Fruit fly (Drosophila melanogaster) whole organism, prepupa: Measurements from ENCODE around the gene Indy-2.

Source experiments
- Blimp-1 ChIP-seq: fragments of 200-800 bp; sonication (Bioruptor generic); optimal IDR thresholded peaks from 3 replicates; lab custom pipeline; 2017; ENCODE audit warnings: missing biosample characterization, missing genetic modification characterization, mild to moderate bottlenecking, moderate library complexity, missing genetic modification reagents
- CG10631 ChIP-seq: fragments of 200-800 bp; sonication (Bioruptor generic); optimal IDR thresholded peaks from 2 replicates; lab custom pipeline; 2016; ENCODE audit warnings: missing biosample characterization, missing genetic modification characterization
- CG10669 ChIP-seq: fragments of 200-800 bp; sonication (Bioruptor generic); optimal IDR thresholded peaks from 3 replicates; lab custom pipeline; 2018; ENCODE audit warnings: missing biosample characterization, mild to moderate bottlenecking, missing genetic modification characterization, moderate library complexity
- CG11294 ChIP-seq: fragments of 200-800 bp; sonication (Bioruptor generic); IDR thresholded peaks from 2 replicates; pipeline ENCODE4 v1.3.6; 2022; ENCODE audit warnings: missing biosample characterization, missing genetic modification characterization
- CG11762 ChIP-seq: fragments of 200-800 bp; sonication (Bioruptor generic); optimal IDR thresholded peaks from 3 replicates; lab custom pipeline; 2016; ENCODE audit warnings: missing biosample characterization, missing genetic modification characterization; ENCODE audit not compliant: insufficient read depth
- CG11902 ChIP-seq: fragments of 200-800 bp; sonication (Bioruptor generic); optimal IDR thresholded peaks from 3 replicates; lab custom pipeline; 2016; ENCODE audit warnings: missing biosample characterization, missing genetic modification characterization
- CG15336 ChIP-seq: fragments of 200-800 bp; sonication (Bioruptor generic); IDR thresholded peaks from 2 replicates; pipeline ENCODE4 v1.3.6; 2022; ENCODE audit warnings: missing biosample characterization, missing genetic modification characterization
- CG1621 ChIP-seq: fragments of 200-800 bp; sonication (Bioruptor generic); optimal IDR thresholded peaks from 3 replicates; lab custom pipeline; 2018; ENCODE audit warnings: missing biosample characterization, mild to moderate bottlenecking, missing genetic modification characterization
- CG16779 ChIP-seq: fragments of 200-800 bp; sonication (Bioruptor generic); optimal IDR thresholded peaks from 3 replicates; lab custom pipeline; 2017; ENCODE audit warnings: missing biosample characterization, mild to moderate bottlenecking, missing genetic modification characterization
- CG3032 ChIP-seq: fragments of 200-800 bp; optimal IDR thresholded peaks from 2 replicates; lab custom pipeline; 2019; ENCODE audit warnings: missing biosample characterization, mild to moderate bottlenecking, missing genetic modification characterization, moderate library complexity
- CG31627 ChIP-seq: fragments of 200-800 bp; sonication (Bioruptor generic); optimal IDR thresholded peaks from 3 replicates; lab custom pipeline; 2016; ENCODE audit warnings: missing biosample characterization, missing genetic modification characterization
- CG32006 ChIP-seq: fragments of 200-800 bp; sonication (Bioruptor generic); optimal IDR thresholded peaks from 3 replicates; lab custom pipeline; 2017; ENCODE audit warnings: missing biosample characterization, mild to moderate bottlenecking, missing genetic modification characterization
- CG34406 ChIP-seq: fragments of 200-800 bp; sonication (Bioruptor generic); optimal IDR thresholded peaks from 3 replicates; lab custom pipeline; 2016; ENCODE audit warnings: missing biosample characterization, missing genetic modification characterization
- CG3919 ChIP-seq: fragments of 200-800 bp; sonication (Bioruptor generic); optimal IDR thresholded peaks from 3 replicates; lab custom pipeline; 2016; ENCODE audit warnings: missing biosample characterization, missing genetic modification characterization
- CG4318 ChIP-seq: fragments of 200-800 bp; sonication (Bioruptor generic); optimal IDR thresholded peaks from 3 replicates; lab custom pipeline; 2017; ENCODE audit warnings: missing biosample characterization, mild to moderate bottlenecking, missing genetic modification characterization
- CG6276 ChIP-seq: fragments of 200-800 bp; sonication (Bioruptor generic); optimal IDR thresholded peaks from 2 replicates; lab custom pipeline; 2017; ENCODE audit warnings: missing biosample characterization, mild to moderate bottlenecking, missing genetic modification characterization
- CG6792 ChIP-seq: fragments of 200-800 bp; sonication (Bioruptor generic); optimal IDR thresholded peaks from 3 replicates; lab custom pipeline; 2016; ENCODE audit warnings: missing biosample characterization, missing genetic modification characterization
- CG6808 ChIP-seq: fragments of 200-800 bp; sonication (Bioruptor generic); optimal IDR thresholded peaks from 3 replicates; lab custom pipeline; 2017; ENCODE audit warnings: missing biosample characterization, missing genetic modification characterization, mild to moderate bottlenecking, moderate library complexity, missing genetic modification reagents
- CG6854 ChIP-seq: fragments of 200-800 bp; sonication (Bioruptor generic); optimal IDR thresholded peaks from 2 replicates; lab custom pipeline; 2017; ENCODE audit warnings: missing biosample characterization, mild to moderate bottlenecking, missing genetic modification characterization
- CG7368 ChIP-seq: fragments of 200-800 bp; sonication (Bioruptor generic); optimal IDR thresholded peaks from 3 replicates; lab custom pipeline; 2016; ENCODE audit warnings: missing biosample characterization, missing genetic modification characterization
- CG8319 ChIP-seq: fragments of 200-800 bp; sonication (Bioruptor generic); optimal IDR thresholded peaks from 3 replicates; lab custom pipeline; 2016; ENCODE audit warnings: missing biosample characterization, missing genetic modification characterization
- CG8632 ChIP-seq: fragments of 200-800 bp; sonication (Bioruptor generic); optimal IDR thresholded peaks from 3 replicates; lab custom pipeline; 2016; ENCODE audit warnings: missing biosample characterization, missing genetic modification characterization
- CG9139 ChIP-seq: fragments of 200-800 bp; sonication (Bioruptor generic); optimal IDR thresholded peaks from 3 replicates; lab custom pipeline; 2017; ENCODE audit warnings: missing biosample characterization, mild to moderate bottlenecking, missing genetic modification characterization
- Eip75B ChIP-seq: fragments of 200-800 bp; sonication (Bioruptor generic); optimal IDR thresholded peaks from 3 replicates; lab custom pipeline; 2016; ENCODE audit warnings: missing biosample characterization, missing genetic modification characterization
- Eip78C ChIP-seq: fragments of 200-800 bp; sonication (Bioruptor generic); peaks from one replicate; lab custom pipeline; 2016; ENCODE audit warnings: missing biosample characterization, missing genetic modification characterization
- Ets96B ChIP-seq: fragments of 200-800 bp; optimal IDR thresholded peaks from 2 replicates; lab custom pipeline; 2019; ENCODE audit warnings: missing biosample characterization, mild to moderate bottlenecking, missing genetic modification characterization, moderate library complexity
- Gug ChIP-seq: fragments of 200-800 bp; sonication (Bioruptor generic); IDR thresholded peaks from 2 replicates; pipeline ENCODE4 v1.3.6; 2022; ENCODE audit warnings: missing biosample characterization, missing genetic modification characterization
- Hr4 ChIP-seq: fragments of 200-800 bp; sonication (Bioruptor generic); optimal IDR thresholded peaks from 3 replicates; lab custom pipeline; 2016; ENCODE audit warnings: missing biosample characterization, missing genetic modification characterization
- Lpt ChIP-seq: fragments of 200-800 bp; sonication (Bioruptor generic); optimal IDR thresholded peaks from 3 replicates; lab custom pipeline; 2016; ENCODE audit warnings: missing biosample characterization, missing genetic modification characterization
- Met ChIP-seq: fragments of 200-800 bp; sonication (Bioruptor generic); optimal IDR thresholded peaks from 3 replicates; lab custom pipeline; 2016; ENCODE audit warnings: missing biosample characterization, missing genetic modification characterization
- Smox ChIP-seq: fragments of 200-800 bp; sonication (Bioruptor generic); optimal IDR thresholded peaks from 3 replicates; lab custom pipeline; 2016; ENCODE audit warnings: missing biosample characterization, missing genetic modification characterization
- Sox14 ChIP-seq: fragments of 200-800 bp; sonication (Bioruptor generic); optimal IDR thresholded peaks from 3 replicates; lab custom pipeline; 2016; ENCODE audit warnings: missing biosample characterization, missing genetic modification characterization
- Sox15 ChIP-seq: fragments of 200-800 bp; sonication (Bioruptor generic); optimal IDR thresholded peaks from 3 replicates; lab custom pipeline; 2016; ENCODE audit warnings: missing biosample characterization, missing genetic modification characterization
- achi ChIP-seq: fragments of 200-800 bp; sonication (Bioruptor generic); optimal IDR thresholded peaks from 3 replicates; lab custom pipeline; 2016; ENCODE audit warnings: missing biosample characterization, missing genetic modification characterization
- cyc ChIP-seq: fragments of 200-800 bp; sonication (Bioruptor generic); optimal IDR thresholded peaks from 3 replicates; lab custom pipeline; 2016; ENCODE audit warnings: missing biosample characterization, missing genetic modification characterization
- dac ChIP-seq: fragments of 200-800 bp; sonication (Bioruptor generic); optimal IDR thresholded peaks from 2 replicates; lab custom pipeline; 2017; ENCODE audit warnings: missing biosample characterization, mild to moderate bottlenecking, missing genetic modification characterization
- dsx ChIP-seq: fragments of 200-800 bp; optimal IDR thresholded peaks from 3 replicates; lab custom pipeline; 2019; ENCODE audit warnings: missing biosample characterization, mild to moderate bottlenecking, missing genetic modification characterization, moderate library complexity; ENCODE audit not compliant: poor library complexity, severe bottlenecking
- eg ChIP-seq: fragments of 200-800 bp; sonication (Bioruptor generic); IDR thresholded peaks from 3 replicates; pipeline ENCODE4 v1.3.6; 2022; ENCODE audit warnings: missing biosample characterization, missing genetic modification characterization
- esn ChIP-seq: fragments of 200-800 bp; sonication (Bioruptor generic); optimal IDR thresholded peaks from 2 replicates; lab custom pipeline; 2016; ENCODE audit warnings: missing biosample characterization, mild to moderate bottlenecking, missing genetic modification characterization, moderate library complexity
- fd59A ChIP-seq: fragments of 200-800 bp; sonication (Bioruptor generic); optimal IDR thresholded peaks from 2 replicates; lab custom pipeline; 2017; ENCODE audit warnings: missing biosample characterization, mild to moderate bottlenecking, missing genetic modification characterization, missing genetic modification reagents
- fd85E ChIP-seq: fragments of 200-800 bp; sonication (Bioruptor generic); optimal IDR thresholded peaks from 3 replicates; lab custom pipeline; 2016; ENCODE audit warnings: missing biosample characterization, missing genetic modification characterization
- lz ChIP-seq: fragments of 200-800 bp; sonication (Bioruptor generic); optimal IDR thresholded peaks from 3 replicates; lab custom pipeline; 2016; ENCODE audit warnings: missing biosample characterization, missing genetic modification characterization
- net ChIP-seq: fragments of 200-800 bp; sonication (Bioruptor generic); optimal IDR thresholded peaks from 3 replicates; lab custom pipeline; 2016; ENCODE audit warnings: missing biosample characterization, missing genetic modification characterization
- salr ChIP-seq, 2 experiments: fragments of 200-800 bp; sonication (Bioruptor generic); optimal IDR thresholded peaks; 3 replicates each; lab custom pipeline; 2016 to 2018; ENCODE audit warnings: missing biosample characterization in 2 of 2, missing genetic modification characterization in 2 of 2, mild to moderate bottlenecking in 1 of 2
- spab ChIP-seq: fragments of 200-800 bp; sonication (Bioruptor generic); optimal IDR thresholded peaks from 2 replicates; lab custom pipeline; 2017; ENCODE audit warnings: missing biosample characterization, mild to moderate bottlenecking, missing genetic modification characterization, missing genetic modification reagents
- svp ChIP-seq: fragments of 200-800 bp; sonication (Bioruptor generic); peaks from one replicate; lab custom pipeline; 2016; ENCODE audit warnings: missing biosample characterization, missing genetic modification characterization
- topi ChIP-seq: fragments of 200-800 bp; sonication (Bioruptor generic); optimal IDR thresholded peaks from 3 replicates; lab custom pipeline; 2016; ENCODE audit warnings: missing biosample characterization, missing genetic modification characterization

The Indy-2 gene

dm6 chr3R:19999474-19999873, 43.1 kb upstream of the Indy-2 start (continued):
- TF ChIP-seq dsx (GFP tag; lab: Kevin White, UChicago) (peak; percentile 83), CG3919 (peak; percentile 82), net (GFP tag; lab: Kevin White, UChicago) (peak; percentile 80), cyc (peak; percentile 63), achi (peak; percentile 85), CG34406 (peak; percentile 82), CG6792 (GFP tag; lab: Kevin White, UChicago) (peak; percentile 75), CG6276 (GFP tag; lab: Kevin White, UChicago) (peak; percentile 40), Eip78C (GFP tag; lab: Kevin White, UChicago) (peak; percentile 93), CG8319 (GFP tag; lab: Kevin White, UChicago) (peak; percentile 10), CG11762 (GFP tag; lab: Kevin White, UChicago) (peak; percentile 71), CG10631 (GFP tag; lab: Kevin White, UChicago) (peak; percentile 87), Blimp-1 (GFP tag; lab: Kevin White, UChicago) (peak; percentile 44), Sox15 (GFP tag; lab: Kevin White, UChicago) (peak; percentile 50), salr (GFP tag; optimal IDR thresholded peaks at IDR 0.05; lab: Kevin White, UChicago) (peak; percentile 16 to 81), CG31627 (GFP tag; lab: Kevin White, UChicago) (peak; percentile 55), Hr4 (GFP tag; lab: Kevin White, UChicago) (peak; percentile 74), CG11902 (GFP tag; lab: Kevin White, UChicago) (peak; percentile 60), esn (peak; percentile 83)

- TF ChIP-seq lz (GFP tag; lab: Kevin White, UChicago) (peak; percentile 49), CG15336 (GFP tag; lab: Robert Waterston, UW) (no peak), net (GFP tag; lab: Kevin White, UChicago) (peak; percentile 44), CG34406 (peak; percentile 46), fd59A (GFP tag; lab: Kevin White, UChicago) (peak; percentile 23), Eip78C (GFP tag; lab: Kevin White, UChicago) (peak; percentile 77), cyc (peak; percentile 53), CG9139 (GFP tag; lab: Kevin White, UChicago) (no peak), CG7368 (no peak), fd85E (no peak), salr (GFP tag; optimal IDR thresholded peaks at IDR 0.05; lab: Kevin White, UChicago) (peak in 1 of 2 experiments; percentile 55), topi (peak; percentile 74), CG8632 (GFP tag; lab: Kevin White, UChicago) (peak; percentile 37), CG3919 (peak; percentile 22), CG3032 (peak; percentile 44), spab (GFP tag; lab: Kevin White, UChicago) (peak; percentile 16), CG11294 (GFP tag; lab: Robert Waterston, UW) (no peak), Sox15 (GFP tag; lab: Kevin White, UChicago) (peak; percentile 44), Met (GFP tag; lab: Kevin White, UChicago) (peak; percentile 69), Gug (no peak), CG6808 (GFP tag; lab: Kevin White, UChicago) (peak; percentile 43), CG1621 (tag; lab: Kevin White, UChicago) (no peak), CG4318 (GFP tag; lab: Kevin White, UChicago) (peak; percentile 23), Sox14 (GFP tag; lab: Kevin White, UChicago) (peak; percentile 39), CG10631 (GFP tag; lab: Kevin White, UChicago) (peak; percentile 45), dac (GFP tag; lab: Kevin White, UChicago) (peak; percentile 37), CG31627 (GFP tag; lab: Kevin White, UChicago) (peak; percentile 59), CG6276 (GFP tag; lab: Kevin White, UChicago) (no peak), esn (peak; percentile 71), Lpt (GFP tag; lab: Kevin White, UChicago) (no peak), CG6792 (GFP tag; lab: Kevin White, UChicago) (peak; percentile 34), achi (peak; percentile 35), Smox (peak; percentile 64), CG11762 (GFP tag; lab: Kevin White, UChicago) (no peak), CG10669 (peak; percentile 30), Eip75B (GFP tag; lab: Kevin White, UChicago) (peak; percentile 59), CG32006 (GFP tag; lab: Kevin White, UChicago) (peak; percentile 72), CG16779 (no peak), CG8319 (GFP tag; lab: Kevin White, UChicago) (no peak), Ets96B (tag; lab: Kevin White, UChicago) (no peak), eg (GFP tag; lab: Robert Waterston, UW) (no peak), svp (GFP tag; lab: Kevin White, UChicago) (peak; percentile 79), Blimp-1 (GFP tag; lab: Kevin White, UChicago) (no peak), CG6854 (GFP tag; lab: Kevin White, UChicago) (no peak)
Observed at dm6 chr3R:20001595-20001997, 41.0 kb upstream of the Indy-2 start.
